Fruit fly (Drosophila melanogaster): ENCODE measurements around the gene ND-23.

ND-23 gene

dm6 chr3R:15814150-15814549, 22.8 kb downstream of the ND-23 start:
- no peak for TF ChIP-seq noc (tag; optimal IDR thresholded peaks at IDR 0.05)

DNA sequence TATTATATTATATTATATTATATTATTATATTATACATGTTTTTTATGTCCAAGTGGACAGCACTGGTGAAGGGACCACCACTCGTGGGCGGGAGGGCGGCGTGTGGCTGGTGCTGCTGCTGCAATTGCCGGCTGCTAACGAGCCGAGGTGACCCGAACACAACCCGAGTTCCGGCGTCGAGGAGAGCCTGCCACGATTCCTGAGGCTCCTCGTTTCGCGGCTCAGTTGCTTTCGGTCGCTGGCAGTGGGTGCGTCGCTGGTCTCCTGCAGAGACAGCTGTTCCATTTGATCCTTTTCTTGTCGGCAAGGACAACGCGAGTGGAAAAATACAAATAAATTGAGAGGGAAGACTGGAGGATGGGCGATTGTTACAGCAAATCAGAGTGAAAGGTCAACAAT, 26.5 kb downstream of the ND-23 start:
- TF ChIP-seq noc (tag; optimal IDR thresholded peaks at IDR 0.05) = no peak

DNA sequence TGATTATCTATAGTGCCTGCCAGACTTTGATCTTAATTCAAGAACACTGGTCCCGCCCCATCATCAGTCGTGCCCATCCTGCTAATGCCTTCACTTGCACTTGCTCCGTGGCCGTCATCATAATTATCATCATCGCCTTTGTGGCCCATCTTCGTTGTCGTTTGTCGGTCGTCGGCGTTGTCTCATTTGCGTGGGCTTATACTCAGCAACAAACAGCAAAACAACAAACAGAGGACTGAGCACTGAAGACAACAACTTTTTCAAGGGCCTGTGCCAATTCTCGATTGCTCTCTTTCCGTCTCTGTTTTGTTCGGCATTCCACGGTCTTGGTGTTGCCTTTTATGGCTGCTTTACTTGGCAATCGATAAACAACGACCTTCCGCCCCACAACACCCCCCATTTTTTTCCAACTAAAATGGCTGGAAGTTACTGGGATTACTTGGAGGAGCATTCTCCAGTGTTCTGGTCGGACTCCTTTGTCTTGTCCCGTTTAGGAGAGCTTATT, 29.0 kb downstream of the ND-23 start:
- no peak for TF ChIP-seq noc (tag; optimal IDR thresholded peaks at IDR 0.05)

dm6 chr3R:15807306-15807705, 29.6 kb downstream of the ND-23 start:
- no peak for TF ChIP-seq noc (tag; optimal IDR thresholded peaks at IDR 0.05)

- TF ChIP-seq noc (tag; optimal IDR thresholded peaks at IDR 0.05) = no peak
Observed at dm6 chr3R:15806341-15806740, 30.6 kb downstream of the ND-23 start.

- no peak for TF ChIP-seq noc (tag; optimal IDR thresholded peaks at IDR 0.05)
Observed at dm6 chr3R:15804678-15805077, 32.2 kb downstream of the ND-23 start.

- no peak for TF ChIP-seq noc (tag; optimal IDR thresholded peaks at IDR 0.05)
Observed at dm6 chr3R:15803502-15804461, 33.1 kb downstream of the ND-23 start, which contains the start of gene alpha-Man-IIb. alpha-Man-IIb (plus strand) TSS chr3R:15804248.

DNA sequence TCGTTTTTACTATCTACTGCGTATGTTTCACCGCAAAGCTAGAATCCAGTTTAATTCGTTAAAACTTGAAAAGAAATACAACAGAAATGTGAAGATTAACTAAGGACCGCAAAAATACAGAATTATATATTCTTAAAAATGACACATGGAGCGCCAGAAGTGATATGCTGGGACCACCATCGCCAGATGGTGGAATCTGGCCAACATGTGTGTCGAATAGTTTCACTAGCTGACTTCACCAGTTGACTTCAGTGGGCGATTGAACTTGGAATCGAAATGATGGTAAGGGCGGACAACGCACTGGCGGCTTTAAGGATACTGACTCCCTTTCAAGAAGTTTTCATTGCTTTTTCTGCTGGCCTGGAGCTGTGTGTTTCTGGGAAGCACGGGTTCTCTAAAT, 34.9 kb downstream of the ND-23 start, which contains the start of gene CG9593:
TSS of gene CG9593 (plus strand) at position 270 of the 400 bp plus-strand sequence.
- TF ChIP-seq noc (tag; optimal IDR thresholded peaks at IDR 0.05) = no peak

dm6 chr3R:15794258-15794727, 42.6 kb downstream of the ND-23 start:
- no peak for TF ChIP-seq noc (tag; optimal IDR thresholded peaks at IDR 0.05)

DNA sequence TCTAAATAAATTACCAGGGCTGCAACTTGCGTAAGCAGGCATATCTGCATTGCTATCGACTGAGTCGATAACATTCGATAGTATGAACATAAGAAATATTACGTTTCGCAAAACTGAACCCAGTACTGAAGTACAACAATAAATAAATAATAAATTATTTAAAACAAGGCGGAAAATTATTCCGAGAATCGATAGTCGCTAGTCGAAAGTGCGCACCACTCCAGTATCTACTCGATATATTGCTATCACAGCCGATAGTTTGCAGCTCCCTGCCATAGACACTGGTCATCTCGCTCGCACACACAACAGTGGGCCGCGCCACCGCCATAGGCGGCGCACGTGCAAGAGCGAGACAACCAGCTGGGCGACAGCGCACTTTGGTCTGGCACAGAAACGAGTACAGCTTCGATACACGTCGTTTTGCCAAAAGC, 43.5 kb downstream of the ND-23 start, which contains the start of gene nsl1:
TSS of gene nsl1 (plus strand) at position 411 of the 431 bp plus-strand sequence.
- TF ChIP-seq noc (tag; optimal IDR thresholded peaks at IDR 0.05) = peak; percentile 33

DNA sequence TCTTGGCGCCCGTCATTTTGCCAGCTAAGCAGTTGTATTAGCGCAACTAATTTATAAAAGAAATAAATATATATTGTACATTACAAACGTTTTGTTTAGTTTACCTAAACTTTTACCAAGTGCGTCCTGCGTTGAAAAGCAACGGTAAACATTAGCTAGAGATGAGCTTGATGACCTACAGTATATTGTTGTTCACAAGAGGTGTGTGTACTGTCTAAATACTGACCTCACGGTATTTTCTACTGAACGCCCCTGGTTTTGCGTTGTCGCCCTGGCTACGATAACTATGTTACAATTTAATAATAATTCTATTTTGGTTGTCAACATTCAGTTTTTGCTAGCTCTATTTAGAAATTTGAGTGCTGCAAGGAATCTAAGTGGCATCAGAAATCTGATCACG, 44.5 kb downstream of the ND-23 start, which contains the start of gene Acyp2:
TSS of gene Acyp2 (plus strand) at position 262 of the 400 bp plus-strand sequence.
- no peak for TF ChIP-seq noc (tag; optimal IDR thresholded peaks at IDR 0.05)

DNA sequence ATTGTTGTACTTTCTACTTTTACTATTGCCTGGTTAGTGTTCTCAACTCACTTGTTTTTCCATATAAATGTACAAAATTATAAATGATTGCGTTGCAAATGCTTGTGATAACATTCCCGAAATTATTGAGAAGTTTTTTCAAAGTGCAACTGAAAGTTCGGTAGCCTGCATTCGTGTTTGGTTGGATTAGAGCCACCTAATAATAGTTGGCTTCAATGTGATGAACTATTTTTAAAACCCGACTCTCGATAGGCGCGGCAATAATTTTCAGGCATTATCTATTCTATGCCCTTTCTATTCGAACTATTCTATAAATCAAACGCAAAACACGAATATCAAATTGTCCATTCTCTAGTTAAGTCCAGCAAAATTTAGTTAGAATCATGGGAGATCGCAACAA, 48.7 kb downstream of the ND-23 start, which contains the start of gene Uros2:
TSS of gene Uros2 (plus strand) at position 301 of the 400 bp plus-strand sequence.
- TF ChIP-seq noc (tag; optimal IDR thresholded peaks at IDR 0.05) = no peak

DNA sequence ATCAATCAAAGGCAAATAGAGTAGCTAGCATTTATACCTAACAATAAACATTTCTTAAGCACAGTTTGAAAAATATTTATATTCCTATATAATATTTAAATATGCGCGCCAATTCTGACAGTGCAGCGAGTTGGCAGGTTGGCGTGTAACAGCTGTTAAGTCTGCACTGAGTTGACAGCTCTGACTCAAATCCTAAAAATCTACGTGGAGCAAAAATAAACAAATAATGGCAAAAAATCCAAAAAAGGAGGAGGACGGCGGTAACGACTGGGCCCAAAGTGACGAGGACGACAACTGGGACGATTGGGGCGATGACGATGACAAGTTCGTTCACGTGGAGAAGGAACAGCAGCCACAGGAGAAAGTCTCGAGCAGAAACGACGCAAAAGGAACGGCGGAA, 50.4 kb downstream of the ND-23 start, which contains the start of gene CG9590:
TSS of gene CG9590 (plus strand) at position 166 of the 400 bp plus-strand sequence.
- no peak for TF ChIP-seq noc (tag; optimal IDR thresholded peaks at IDR 0.05)
